Worm (Caenorhabditis elegans) whole organism, L4 larva: ENCODE data around the gene fzy-1.

ENCODE experiments used
- D1046.2 ChIP-seq: fragments of 200-800 bp; sonication (Bioruptor generic); IDR thresholded peaks from 2 replicates; pipeline ENCODE4 v1.3.6; 2022; ENCODE audit warnings: missing genetic modification characterization, missing compliant biosample characterization
- F44E2.7 ChIP-seq: fragments of 200-800 bp; sonication (Bioruptor generic); IDR thresholded peaks from 2 replicates; pipeline ENCODE4 v2.1.2; 2022; ENCODE audit warnings: missing genetic modification characterization, missing compliant biosample characterization
- T20F7.1 ChIP-seq: fragments of 200-800 bp; sonication (Bioruptor generic); optimal IDR thresholded peaks from 2 replicates; lab custom pipeline; 2018; ENCODE audit warnings: mild to moderate bottlenecking, missing genetic modification characterization, missing compliant biosample characterization
- T26A8.4 ChIP-seq: fragments of 200-800 bp; sonication (Bioruptor generic); IDR thresholded peaks from 2 replicates; pipeline ENCODE4 v1.3.6; 2022; ENCODE audit warnings: missing genetic modification characterization, missing compliant biosample characterization
- Y105C5A.15 ChIP-seq: fragments of 200-800 bp; sonication (Bioruptor generic); IDR thresholded peaks from 2 replicates; pipeline ENCODE4 v1.3.6; 2022; ENCODE audit warnings: missing genetic modification characterization, missing compliant biosample characterization
- Y5F2A.4 ChIP-seq: fragments of 200-800 bp; sonication (Bioruptor generic); optimal IDR thresholded peaks from 2 replicates; lab custom pipeline; 2018; ENCODE audit warnings: mild to moderate bottlenecking, missing genetic modification characterization, missing compliant biosample characterization
- Y75B8A.6 ChIP-seq: fragments of 200-800 bp; sonication (Bioruptor generic); IDR thresholded peaks from 2 replicates; pipeline ENCODE4 v1.3.6; 2022; ENCODE audit warnings: missing genetic modification reagents, missing genetic modification characterization, missing compliant biosample characterization
- ZK337.2 ChIP-seq: fragments of 200-800 bp; sonication (Bioruptor generic); IDR thresholded peaks from 2 replicates; pipeline ENCODE4 v1.3.6; 2022; ENCODE audit warnings: missing genetic modification reagents, missing genetic modification characterization, missing compliant biosample characterization
- aha-1 ChIP-seq: fragments of 150-350 bp; peaks from one replicate; lab custom pipeline; 2014; ENCODE audit warnings: missing biosample characterization, missing genetic modification characterization
- ama-1 ChIP-seq: fragments of 150-350 bp; optimal IDR thresholded peaks from 2 replicates; lab custom pipeline; 2014; ENCODE audit warnings: inconsistent platforms, mixed read lengths
- arid-1 ChIP-seq: fragments of 200-800 bp; sonication (Bioruptor generic); conservative IDR thresholded peaks from 2 replicates; pipeline ENCODE4 v1.3.6; 2022; ENCODE audit warnings: missing genetic modification reagents, missing genetic modification characterization, missing compliant biosample characterization
- attf-4 ChIP-seq: sonication (generic microtip); optimal IDR thresholded peaks from 3 replicates; lab custom pipeline; 2017; ENCODE audit warnings: missing biosample characterization, missing genetic modification characterization
- ceh-32 ChIP-seq: sonication (generic microtip); optimal IDR thresholded peaks from 2 replicates; lab custom pipeline; 2016; ENCODE audit warnings: mild to moderate bottlenecking, missing genetic modification characterization, missing compliant biosample characterization; ENCODE audit not compliant: poor library complexity
- ceh-62 ChIP-seq: sonication (generic microtip); optimal IDR thresholded peaks from 2 replicates; lab custom pipeline; 2017; ENCODE audit warnings: missing biosample characterization, missing genetic modification characterization
- daf-8 ChIP-seq: fragments of 200-800 bp; sonication (Bioruptor generic); IDR thresholded peaks from 2 replicates; pipeline ENCODE4 v1.3.6; 2022; ENCODE audit warnings: missing genetic modification characterization, missing compliant biosample characterization
- dmd-8 ChIP-seq: fragments of 200-800 bp; sonication (Bioruptor generic); IDR thresholded peaks from 2 replicates; pipeline ENCODE4 v1.3.6; 2022; ENCODE audit warnings: missing genetic modification characterization, missing compliant biosample characterization
- dpl-1 ChIP-seq: fragments of 150-350 bp; optimal IDR thresholded peaks from 2 replicates; lab custom pipeline; 2014; ENCODE audit warnings: missing biosample characterization, missing genetic modification reagents, missing genetic modification characterization
- dve-1 ChIP-seq: sonication (generic microtip); optimal IDR thresholded peaks from 2 replicates; lab custom pipeline; 2017; ENCODE audit warnings: antibody characterized with exemption, mild to moderate bottlenecking, missing genetic modification characterization, missing compliant biosample characterization; ENCODE audit not compliant: insufficient read depth
- egl-27 ChIP-seq: sonication (generic microtip); optimal IDR thresholded peaks from 3 replicates; lab custom pipeline; 2017; ENCODE audit warnings: missing biosample characterization, missing genetic modification reagents, missing genetic modification characterization
- fkh-10 ChIP-seq: fragments of 150-350 bp; optimal IDR thresholded peaks from 2 replicates; lab custom pipeline; 2014; ENCODE audit warnings: missing biosample characterization, missing genetic modification reagents, missing genetic modification characterization
- fos-1 ChIP-seq: fragments of 150-350 bp; optimal IDR thresholded peaks from 2 replicates; lab custom pipeline; 2014; ENCODE audit warnings: missing biosample characterization, missing genetic modification characterization
- hlh-11 ChIP-seq: fragments of 200-800 bp; sonication (Bioruptor generic); optimal IDR thresholded peaks from 2 replicates; lab custom pipeline; 2018; ENCODE audit warnings: mild to moderate bottlenecking, missing genetic modification characterization, missing compliant biosample characterization
- hlh-30 ChIP-seq: sonication (generic microtip); optimal IDR thresholded peaks from 2 replicates; lab custom pipeline; 2017; ENCODE audit warnings: antibody characterized with exemption, mild to moderate bottlenecking, missing genetic modification characterization, missing compliant biosample characterization; ENCODE audit not compliant: insufficient read depth
- jun-1 ChIP-seq: fragments of 150-350 bp; optimal IDR thresholded peaks from 2 replicates; lab custom pipeline; 2014; ENCODE audit warnings: missing biosample characterization, missing genetic modification reagents, missing genetic modification characterization
- lin-15B ChIP-seq: fragments of 150-350 bp; sonication (generic microtip); optimal IDR thresholded peaks from 3 replicates; lab custom pipeline; 2014; ENCODE audit warnings: missing biosample characterization, missing genetic modification characterization
- lin-29 ChIP-seq: fragments of 200-800 bp; sonication (Bioruptor generic); IDR thresholded peaks from 2 replicates; pipeline ENCODE4 v1.3.6; 2022; ENCODE audit warnings: missing genetic modification reagents, missing genetic modification characterization, missing compliant biosample characterization
- lin-38 ChIP-seq: fragments of 200-800 bp; sonication (Bioruptor generic); IDR thresholded peaks from 2 replicates; pipeline ENCODE4 v1.3.6; 2022; ENCODE audit warnings: missing genetic modification reagents, missing genetic modification characterization, missing compliant biosample characterization
- lin-39 ChIP-seq: fragments of 150-350 bp; optimal IDR thresholded peaks from 2 replicates; lab custom pipeline; 2014; ENCODE audit warnings: missing biosample characterization, missing genetic modification reagents, missing genetic modification characterization
- mdl-1 ChIP-seq, 2 experiments: fragments of 150-350 bp in 1 of 2; sonication (generic microtip) in 1 of 2; optimal IDR thresholded peaks; 2 replicates each; lab custom pipeline; 2014 to 2017; ENCODE audit warnings: missing biosample characterization in 2 of 2, missing genetic modification characterization in 2 of 2
- mep-1 ChIP-seq: fragments of 150-350 bp; sonication (generic microtip); optimal IDR thresholded peaks from 3 replicates; lab custom pipeline; 2014; ENCODE audit warnings: missing biosample characterization, missing genetic modification characterization
- mes-2 ChIP-seq: sonication (generic microtip); optimal IDR thresholded peaks from 2 replicates; lab custom pipeline; 2016; ENCODE audit warnings: missing genotype, mild to moderate bottlenecking, missing genetic modification characterization, missing compliant biosample characterization; ENCODE audit not compliant: poor library complexity, severe bottlenecking
- mxl-2 ChIP-seq: fragments of 200-800 bp; sonication (Bioruptor generic); conservative IDR thresholded peaks from 2 replicates; pipeline ENCODE4 v1.3.6; 2022; ENCODE audit warnings: missing genetic modification reagents, missing genetic modification characterization, missing compliant biosample characterization
- nhr-10 ChIP-seq: fragments of 150-350 bp; optimal IDR thresholded peaks from 2 replicates; lab custom pipeline; 2014; ENCODE audit warnings: missing biosample characterization, missing genetic modification characterization
- nhr-25 ChIP-seq: sonication (generic microtip); optimal IDR thresholded peaks from 2 replicates; lab custom pipeline; 2017; ENCODE audit warnings: missing genetic modification characterization, mild to moderate bottlenecking, missing compliant biosample characterization, antibody characterized with exemption, moderate library complexity, borderline replicate concordance; ENCODE audit not compliant: insufficient read depth
- nhr-41 ChIP-seq: fragments of 200-800 bp; sonication (Bioruptor generic); IDR thresholded peaks from 2 replicates; pipeline ENCODE4 v1.3.6; 2022; ENCODE audit warnings: missing genetic modification reagents, missing genetic modification characterization, missing compliant biosample characterization
- nhr-48 ChIP-seq: sonication (generic microtip); optimal IDR thresholded peaks from 2 replicates; lab custom pipeline; 2016; ENCODE audit warnings: mild to moderate bottlenecking, missing genetic modification characterization, missing compliant biosample characterization
- nhr-76 ChIP-seq: fragments of 150-350 bp; optimal IDR thresholded peaks from 2 replicates; lab custom pipeline; 2014; ENCODE audit warnings: missing biosample characterization, missing genetic modification characterization
- nhr-77 ChIP-seq: fragments of 150-350 bp; optimal IDR thresholded peaks from 2 replicates; lab custom pipeline; 2014; ENCODE audit warnings: missing biosample characterization, missing genetic modification characterization
- php-3 ChIP-seq: fragments of 200-800 bp; sonication (Bioruptor generic); IDR thresholded peaks from 2 replicates; pipeline ENCODE4 v1.3.6; 2022; ENCODE audit warnings: missing genetic modification reagents, missing genetic modification characterization, missing compliant biosample characterization
- set-16 ChIP-seq: fragments of 200-800 bp; sonication (Bioruptor generic); IDR thresholded peaks from 2 replicates; pipeline ENCODE4 v1.3.6; 2022; ENCODE audit warnings: missing genetic modification reagents, missing genetic modification characterization, missing compliant biosample characterization
- skn-1 ChIP-seq: fragments of 150-350 bp; optimal IDR thresholded peaks from 2 replicates; lab custom pipeline; 2014; ENCODE audit warnings: missing biosample characterization, missing genetic modification characterization
- spr-1 ChIP-seq: sonication (generic microtip); optimal IDR thresholded peaks from 2 replicates; lab custom pipeline; 2016; ENCODE audit warnings: mild to moderate bottlenecking, missing genetic modification characterization, missing compliant biosample characterization
- tra-1 ChIP-seq: fragments of 200-800 bp; sonication (Bioruptor generic); IDR thresholded peaks from 2 replicates; pipeline ENCODE4 v1.3.6; 2022; ENCODE audit warnings: missing genetic modification reagents, missing genetic modification characterization, missing compliant biosample characterization
- unc-130 ChIP-seq: sonication (generic microtip); optimal IDR thresholded peaks from 2 replicates; lab custom pipeline; 2016; ENCODE audit warnings: missing genetic modification reagents, missing genetic modification characterization, missing compliant biosample characterization
- unc-39 ChIP-seq: sonication (generic microtip); optimal IDR thresholded peaks from 2 replicates; lab custom pipeline; 2017; ENCODE audit warnings: missing biosample characterization, missing genetic modification characterization
- vab-7 ChIP-seq: fragments of 200-800 bp; sonication (Bioruptor generic); IDR thresholded peaks from 2 replicates; pipeline ENCODE4 v1.3.6; 2022; ENCODE audit warnings: missing genetic modification reagents, missing genetic modification characterization, missing compliant biosample characterization
- zag-1 ChIP-seq: fragments of 150-350 bp; optimal IDR thresholded peaks from 2 replicates; lab custom pipeline; 2014; ENCODE audit warnings: missing biosample characterization, missing genetic modification characterization
- zip-11 ChIP-seq: fragments of 200-800 bp; sonication (Bioruptor generic); IDR thresholded peaks from 2 replicates; pipeline ENCODE4 v1.3.6; 2022; ENCODE audit warnings: missing genetic modification characterization, missing compliant biosample characterization
- zip-2 ChIP-seq: fragments of 150-350 bp; optimal IDR thresholded peaks from 2 replicates; lab custom pipeline; 2014; ENCODE audit warnings: missing biosample characterization, missing genetic modification characterization
- ztf-11 ChIP-seq: fragments of 150-350 bp; optimal IDR thresholded peaks from 2 replicates; lab custom pipeline; 2014; ENCODE audit warnings: missing biosample characterization, missing genetic modification characterization
- ztf-7 ChIP-seq: fragments of 150-350 bp; optimal IDR thresholded peaks from 2 replicates; lab custom pipeline; 2014; ENCODE audit warnings: missing biosample characterization, missing genetic modification characterization

The fzy-1 gene

ce11 chrII:5511417-5512353, 11.1 kb downstream of the fzy-1 start (continued):
- TF ChIP-seq D1046.2 (GFP tag; lab: Robert Waterston, UW) (no peak), unc-130 (GFP tag; lab: Kevin White, UChicago) (peak; percentile 72), hlh-11 (tag; lab: Kevin White, UChicago) (no peak), php-3 (GFP tag; lab: Robert Waterston, UW) (no peak), nhr-48 (tag; lab: Kevin White, UChicago) (no peak), skn-1 (tag; lab: Kevin White, UChicago) (no peak), set-16 (GFP tag; lab: Robert Waterston, UW) (no peak), Y75B8A.6 (no peak), nhr-25 (tag; lab: Kevin White, UChicago) (no peak), hlh-30 (tag; lab: Kevin White, UChicago) (no peak), ZK337.2 (0 out of 2 replicates have a peak, but pooled peaks have one; percentile 49), Y5F2A.4 (GFP tag; lab: Kevin White, UChicago) (no peak), ztf-11 (tag; lab: Kevin White, UChicago) (no peak), fos-1 (no peak), mes-2 (tag; lab: Kevin White, UChicago) (peak; percentile 80), lin-29 (GFP tag; lab: Robert Waterston, UW) (no peak), dpl-1 (no peak), nhr-76 (tag; lab: Kevin White, UChicago) (no peak), aha-1 (tag; lab: Kevin White, UChicago) (peak; percentile 46), nhr-77 (tag; lab: Kevin White, UChicago) (no peak), fkh-10 (GFP tag; lab: Kevin White, UChicago) (no peak), ceh-62 (tag; lab: Kevin White, UChicago) (no peak), T26A8.4 (GFP tag; lab: Robert Waterston, UW) (no peak), zip-11 (no peak), mep-1 (no peak), jun-1 (tag; lab: Kevin White, UChicago) (no peak), lin-15B (tag; lab: Kevin White, UChicago) (no peak), arid-1 (GFP tag; lab: Robert Waterston, UW) (no peak), zag-1 (tag; lab: Kevin White, UChicago) (no peak), dmd-8 (no peak), dve-1 (tag; lab: Kevin White, UChicago) (no peak), mxl-2 (GFP tag; lab: Robert Waterston, UW) (no peak), T20F7.1 (GFP tag; lab: Kevin White, UChicago) (no peak), daf-8 (GFP tag; lab: Robert Waterston, UW) (no peak), ama-1 (lab: Kevin White, UChicago) (no peak), spr-1 (tag; lab: Kevin White, UChicago) (no peak), lin-39 (tag; lab: Kevin White, UChicago) (no peak), lin-38 (GFP tag; lab: Robert Waterston, UW) (no peak), vab-7 (GFP tag; lab: Robert Waterston, UW) (no peak), attf-4 (tag; lab: Kevin White, UChicago) (no peak), F44E2.7 (no peak), mdl-1 (tag; optimal IDR thresholded peaks at IDR 0.05; lab: Kevin White, UChicago) (no peak), nhr-41 (GFP tag; lab: Robert Waterston, UW) (no peak), unc-39 (tag; lab: Kevin White, UChicago) (no peak), Y105C5A.15 (GFP tag; lab: Robert Waterston, UW) (no peak), egl-27 (tag; lab: Kevin White, UChicago) (no peak), tra-1 (GFP tag; lab: Robert Waterston, UW) (no peak), ceh-32 (tag; lab: Kevin White, UChicago) (no peak), nhr-10 (tag; lab: Kevin White, UChicago) (no peak), zip-2 (tag; lab: Kevin White, UChicago) (no peak), ztf-7 (tag; lab: Kevin White, UChicago) (no peak)
